Worm (Caenorhabditis elegans): ENCODE measurements around the gene mrps-21.
A peak's percentile ranks its signal among the peaks of the same experiment; 100 is the strongest.

mrps-21 gene

ce11 chrIV:4650624-4651094 lies 8.7 kb downstream of the mrps-21 start, which contains the start of gene ubc-9 (continued):
- TF ChIP-seq ccch-3 (GFP tag; optimal IDR thresholded peaks at IDR 0.05): no peak
- no peak for TF ChIP-seq rec-8 (tag; optimal IDR thresholded peaks at IDR 0.05)
- no peak for TF ChIP-seq unc-62 (GFP tag; optimal IDR thresholded peaks at IDR 0.05)
- TF ChIP-seq lsy-27 (tag; optimal IDR thresholded peaks at IDR 0.05; ENCODE audit: borderline replicate concordance, insufficient read depth): peak; percentile 75
- TF ChIP-seq die-1 (tag; optimal IDR thresholded peaks at IDR 0.05): peak; percentile 1
- no peak for TF ChIP-seq bed-1 (GFP tag; IDR thresholded peaks at IDR 0.05)
- TF ChIP-seq ekl-4 (GFP tag; IDR thresholded peaks at IDR 0.05): peak; percentile 89
- TF ChIP-seq hmg-20 (GFP tag; IDR thresholded peaks at IDR 0.05): no peak
- TF ChIP-seq nhr-27 (tag; optimal IDR thresholded peaks at IDR 0.05): no peak
- no peak for TF ChIP-seq K11D2.4 (GFP tag; IDR thresholded peaks at IDR 0.05)
- no peak for TF ChIP-seq hlh-26 (GFP tag; conservative IDR thresholded peaks at IDR 0.05)
- no peak for TF ChIP-seq nfya-1 (tag; optimal IDR thresholded peaks at IDR 0.05; ENCODE audit: borderline replicate concordance, insufficient read depth)
- peak; percentile 54 for TF ChIP-seq K12H6.12 (tag; optimal IDR thresholded peaks at IDR 0.05)
- 0 out of 2 replicates have a peak, but pooled peaks have one; percentile 28 for TF ChIP-seq C06A6.2 (GFP tag; conservative IDR thresholded peaks at IDR 0.05)
- no peak for TF ChIP-seq ceh-79 (tag; optimal IDR thresholded peaks at IDR 0.05)
- no peak for TF ChIP-seq T26A5.8 (tag; optimal IDR thresholded peaks at IDR 0.05)
- TF ChIP-seq sea-2 (GFP tag; IDR thresholded peaks at IDR 0.05): no peak
- peak; percentile 53; the same call in 1 of the 2 replicates for TF ChIP-seq attf-6 (GFP tag; IDR thresholded peaks at IDR 0.05)
- no peak for TF ChIP-seq B0261.1 (tag; optimal IDR thresholded peaks at IDR 0.05)
- peak; percentile 92 for TF ChIP-seq attf-5 (GFP tag; optimal IDR thresholded peaks at IDR 0.05)
- TF ChIP-seq nhr-90 (tag; optimal IDR thresholded peaks at IDR 0.05): peak; percentile 6
- TF ChIP-seq let-526 (GFP tag; IDR thresholded peaks at IDR 0.05): no peak
- TF ChIP-seq F57C9.4 (tag; optimal IDR thresholded peaks at IDR 0.05): no peak
- TF ChIP-seq dpl-1 (GFP tag; optimal IDR thresholded peaks at IDR 0.05): peak; percentile 84
- TF ChIP-seq ceh-100 (GFP tag; IDR thresholded peaks at IDR 0.05): peak; percentile 85
- no peak for TF ChIP-seq ztf-22 (GFP tag; optimal IDR thresholded peaks at IDR 0.05)
- TF ChIP-seq F57A8.1 (GFP tag; optimal IDR thresholded peaks at IDR 0.05): no peak
- peak; percentile 95 for TF ChIP-seq hsf-1 (GFP tag; IDR thresholded peaks at IDR 0.05)
- peak; percentile 70 for TF ChIP-seq Y67H2A.10 (GFP tag; conservative IDR thresholded peaks at IDR 0.05)
- TF ChIP-seq Y56A3A.18 (GFP tag; IDR thresholded peaks at IDR 0.05): no peak
- no peak for TF ChIP-seq B0035.1 (tag; optimal IDR thresholded peaks at IDR 0.05)
- peak; percentile 80 for TF ChIP-seq Y53G8AR.9 (GFP tag; conservative IDR thresholded peaks at IDR 0.05)
- peak; percentile 97 for TF ChIP-seq madf-6 (GFP tag; IDR thresholded peaks at IDR 0.05)
- TF ChIP-seq snpc-3.4 (tag; optimal IDR thresholded peaks at IDR 0.05): peak; percentile 79
- no peak for TF ChIP-seq F39B2.1 (GFP tag; IDR thresholded peaks at IDR 0.05)
- TF ChIP-seq rcor-1 (GFP tag; IDR thresholded peaks at IDR 0.05): peak; percentile 86
- peak; percentile 67 for TF ChIP-seq hmg-1.2 (GFP tag; IDR thresholded peaks at IDR 0.05)
- no peak for TF ChIP-seq aptf-3 (GFP tag; IDR thresholded peaks at IDR 0.05)
- TF ChIP-seq zfh-2 (GFP tag; conservative IDR thresholded peaks at IDR 0.05): no peak
- no peak for TF ChIP-seq bed-2 (GFP tag; IDR thresholded peaks at IDR 0.05)
- TF ChIP-seq xnd-1 (tag; optimal IDR thresholded peaks at IDR 0.05): peak; percentile 90
- TF ChIP-seq cebp-1 (GFP tag; IDR thresholded peaks at IDR 0.05): peak; percentile 92
- TF ChIP-seq cebp-1 (tag; optimal IDR thresholded peaks at IDR 0.05): peak; percentile 99
- no peak for TF ChIP-seq F55B11.4 (tag; optimal IDR thresholded peaks at IDR 0.05; ENCODE audit: borderline replicate concordance, insufficient read depth)
- TF ChIP-seq F49E8.2 (tag; optimal IDR thresholded peaks at IDR 0.05; ENCODE audit: insufficient read depth): peak; percentile 52
- no peak for TF ChIP-seq cebp-2 (GFP tag; IDR thresholded peaks at IDR 0.05)
- peak; percentile 46 for TF ChIP-seq nhr-80 (tag; optimal IDR thresholded peaks at IDR 0.05)
- TF ChIP-seq him-1 (tag; optimal IDR thresholded peaks at IDR 0.05): peak; percentile 18
